Worm (Caenorhabditis elegans) whole organism, L1 larva: ENCODE measurements around the gene Y53F4B.39.

Source experiments
- Y116A8C.19 ChIP-seq: sonication (generic microtip); optimal IDR thresholded peaks from 2 replicates; lab custom pipeline; 2016; ENCODE audit warnings: missing compliant biosample characterization, missing genetic modification characterization, borderline replicate concordance
- ama-1 ChIP-seq: fragments of 150-350 bp; optimal IDR thresholded peaks from 2 replicates; lab custom pipeline; 2014
- ceh-82 ChIP-seq, 3 experiments: fragments of 150-350 bp in 1 of 3; sonication (generic microtip) in 2 of 3; optimal IDR thresholded peaks; 2 replicates each; lab custom pipeline; 2014 to 2017; ENCODE audit warnings: missing biosample characterization in 3 of 3, missing genetic modification characterization in 3 of 3
- dpl-1 ChIP-seq, 3 experiments: fragments of 150-350 bp in 2 of 3; sonication (generic microtip) in 1 of 3; optimal IDR thresholded peaks; 2 replicates each; lab custom pipeline; 2014 to 2017; ENCODE audit warnings: missing biosample characterization in 3 of 3, missing genetic modification characterization in 3 of 3, missing genetic modification reagents in 3 of 3
- elt-3 ChIP-seq, 6 experiments: fragments of 150-350 bp in 1 of 6; sonication (generic microtip); optimal IDR thresholded peaks; 2 replicates each; lab custom pipeline; 2017 to 2018; ENCODE audit warnings: missing biosample characterization in 6 of 6, missing genetic modification characterization in 6 of 6, inconsistent platforms in 1 of 6
- mdl-1 ChIP-seq, 2 experiments: fragments of 150-350 bp; optimal IDR thresholded peaks; 2 replicates each; lab custom pipeline; 2014 to 2017; ENCODE audit warnings: missing biosample characterization in 2 of 2, missing genetic modification characterization in 2 of 2, inconsistent platforms in 1 of 2
- nhr-11 ChIP-seq: fragments of 150-350 bp; optimal IDR thresholded peaks from 2 replicates; lab custom pipeline; 2014; ENCODE audit warnings: missing biosample characterization, missing genetic modification characterization
- nhr-237 ChIP-seq: fragments of 150-350 bp; optimal IDR thresholded peaks from 2 replicates; lab custom pipeline; 2014; ENCODE audit warnings: missing biosample characterization, missing genetic modification characterization
- nhr-85 ChIP-seq: sonication (generic microtip); peaks from one replicate; lab custom pipeline; 2016; ENCODE audit warnings: missing genetic modification characterization, inconsistent platforms, missing compliant biosample characterization
- pqm-1 ChIP-seq: sonication (generic microtip); optimal IDR thresholded peaks from 3 replicates; lab custom pipeline; 2017; ENCODE audit warnings: missing biosample characterization, missing genetic modification characterization
- skn-1 ChIP-seq: fragments of 150-350 bp; optimal IDR thresholded peaks from 2 replicates; lab custom pipeline; 2014; ENCODE audit warnings: missing biosample characterization, missing genetic modification characterization
- snpc-4 ChIP-seq: fragments of 150-350 bp; optimal IDR thresholded peaks from 2 replicates; lab custom pipeline; 2014; ENCODE audit warnings: missing biosample characterization, missing genetic modification characterization
- ztf-11 ChIP-seq, 2 experiments: sonication (generic microtip); optimal IDR thresholded peaks; 2 replicates each; lab custom pipeline; 2016 to 2017; ENCODE audit warnings: missing genetic modification characterization in 2 of 2, missing biosample characterization in 1 of 2, missing compliant biosample characterization in 1 of 2

DNA sequence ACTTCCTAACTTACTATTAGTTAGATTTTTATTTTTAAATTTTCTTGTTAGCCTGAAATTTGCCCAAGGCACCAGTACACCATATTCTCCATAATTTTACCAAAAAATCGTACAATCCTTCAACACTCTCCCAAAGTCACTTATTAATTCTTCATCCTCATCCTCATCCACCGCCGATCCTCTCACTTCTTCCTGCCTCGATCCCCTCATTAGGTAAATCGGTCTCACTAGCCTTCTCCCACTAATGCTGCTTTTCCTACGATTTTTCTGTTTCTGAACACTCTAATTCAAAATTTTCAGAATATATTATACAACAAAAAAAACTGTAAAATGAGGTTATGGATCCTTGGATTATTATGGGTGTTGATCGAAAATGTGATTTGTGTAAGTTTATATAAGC lies 25.9 kb downstream of the Y53F4B.39 start, which contains the start of gene Y53F4B.25:
- TF ChIP-seq ceh-82 (tag; optimal IDR thresholded peaks at IDR 0.05; lab: Kevin White, UChicago) (no peak), pqm-1 (tag; lab: Kevin White, UChicago) (no peak), nhr-85 (tag; lab: Kevin White, UChicago) (no peak), elt-3 (tag; optimal IDR thresholded peaks at IDR 0.05; lab: Kevin White, UChicago) (no peak), skn-1 (no peak), ama-1 (no peak), mdl-1 (tag; optimal IDR thresholded peaks at IDR 0.05; lab: Kevin White, UChicago) (no peak), ztf-11 (tag; optimal IDR thresholded peaks at IDR 0.05; lab: Kevin White, UChicago) (no peak), snpc-4 (tag; lab: Kevin White, UChicago) (no peak), dpl-1 (GFP tag; optimal IDR thresholded peaks at IDR 0.05; lab: Kevin White, UChicago) (no peak), Y116A8C.19 (no peak), nhr-237 (tag; lab: Kevin White, UChicago) (no peak), nhr-11 (tag; lab: Kevin White, UChicago) (no peak)
